Worm (Caenorhabditis elegans) whole organism, early embryonic: ENCODE measurements around the gene F55C12.2.

ENCODE experiments used
- B0310.2 ChIP-seq: sonication (generic microtip); optimal IDR thresholded peaks from 2 replicates; lab custom pipeline; 2016; ENCODE audit warnings: mild to moderate bottlenecking, missing genetic modification characterization, missing compliant biosample characterization
- ama-1 ChIP-seq: fragments of 150-350 bp; optimal IDR thresholded peaks from 2 replicates; lab custom pipeline; 2014
- ceh-36 ChIP-seq: sonication (generic microtip); optimal IDR thresholded peaks from 2 replicates; lab custom pipeline; 2016; ENCODE audit warnings: missing genetic modification characterization, inconsistent platforms, missing compliant biosample characterization

DNA sequence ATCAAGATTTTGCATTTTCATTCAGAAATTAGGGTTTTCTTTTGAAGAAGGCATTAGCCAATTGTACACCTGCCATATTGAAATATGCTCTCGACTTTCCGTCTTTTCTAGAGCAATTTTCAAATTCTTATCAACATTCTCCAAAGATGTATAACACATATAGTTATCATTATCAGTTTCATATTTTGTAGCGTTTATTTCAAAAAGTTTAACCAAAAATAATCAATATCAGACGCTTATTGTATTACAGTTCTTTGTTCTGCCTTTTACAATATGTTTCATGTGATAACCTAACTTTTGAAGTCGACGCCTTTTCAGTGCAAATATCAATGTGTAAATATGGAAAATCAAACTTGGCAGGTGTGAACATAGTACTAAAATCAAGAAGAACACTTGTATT lies 37.3 kb downstream of the F55C12.2 start:
- no peak for TF ChIP-seq ama-1 (lab: Kevin White, UChicago)
- TF ChIP-seq B0310.2 = no peak
- TF ChIP-seq ceh-36 = no peak
